ENCODE assay signal across 1 fruit fly cellular context in genomic region chr2L:8403286-8404270, dm6.
A peak's percentile ranks its signal among the peaks of the same experiment; 100 is the strongest.
TF ChIP-seq lines count a peak whose summit lies in the region.

Gene emb (plus strand): TSS chr2L:8403573.

TF ChIP-seq in whole organism, embryonic, 481 proteins besides CTCF, POLR2A, EP300 and RAD21 (continued from another document and continues in another):
- TF ChIP-seq vfl (GFP tag; optimal IDR thresholded peaks at IDR 0.05; lab: Kevin White, UChicago) (peak; percentile 34), CG14710 (tag; optimal IDR thresholded peaks at IDR 0.05; lab: Kevin White, UChicago) (peak; percentile 97), CG31365 (tag; optimal IDR thresholded peaks at IDR 0.05; lab: Kevin White, UChicago) (no peak), lov (optimal IDR thresholded peaks at IDR 0.05; lab: Kevin White, UChicago) (no peak), lov (GFP tag; IDR thresholded peaks at IDR 0.05; lab: Robert Waterston, UW) (no peak), Vsx1 (GFP tag; optimal IDR thresholded peaks at IDR 0.05; lab: Kevin White, UChicago) (no peak), CG34376 (GFP tag; optimal IDR thresholded peaks at IDR 0.05; lab: Kevin White, UChicago) (peak; percentile 24), CG9437 (GFP tag; optimal IDR thresholded peaks at IDR 0.05; lab: Kevin White, UChicago) (peak; percentile 68), cad (GFP tag; optimal IDR thresholded peaks at IDR 0.05; lab: Kevin White, UChicago) (no peak), ap (GFP tag; IDR thresholded peaks at IDR 0.05; lab: Robert Waterston, UW) (no peak), CG11456 (GFP tag; IDR thresholded peaks at IDR 0.05; lab: Robert Waterston, UW) (peak; percentile 26; the same call in 2 of the 3 replicates), Fer3 (tag; optimal IDR thresholded peaks at IDR 0.05; lab: Kevin White, UChicago) (peak; percentile 30), Elba2 (GFP tag; optimal IDR thresholded peaks at IDR 0.05; lab: Kevin White, UChicago) (peak; percentile 14), dm (GFP tag; optimal IDR thresholded peaks at IDR 0.05; lab: Kevin White, UChicago) (peak; percentile 83), wek (GFP tag; optimal IDR thresholded peaks at IDR 0.05; lab: Kevin White, UChicago) (no peak), Ravus (GFP tag; IDR thresholded peaks at IDR 0.05; lab: Robert Waterston, UW) (no peak), CG1647 (GFP tag; optimal IDR thresholded peaks at IDR 0.05; lab: Kevin White, UChicago) (peak; percentile 49), CkIIα-i1 (GFP tag; IDR thresholded peaks at IDR 0.05; lab: Robert Waterston, UW) (no peak), C15 (GFP tag; IDR thresholded peaks at IDR 0.05; lab: Robert Waterston, UW) (no peak), Awh (GFP tag; IDR thresholded peaks at IDR 0.05; lab: Robert Waterston, UW) (no peak), pnt (GFP tag; optimal IDR thresholded peaks at IDR 0.05; lab: Kevin White, UChicago) (no peak), exex (tag; optimal IDR thresholded peaks at IDR 0.05; lab: Kevin White, UChicago) (no peak), CG12071 (GFP tag; optimal IDR thresholded peaks at IDR 0.05; lab: Kevin White, UChicago) (no peak), HmgD (GFP tag; optimal IDR thresholded peaks at IDR 0.05; lab: Kevin White, UChicago) (peak; percentile 90), bowl (GFP tag; IDR thresholded peaks at IDR 0.05; lab: Robert Waterston, UW) (no peak), CG7786 (GFP tag; optimal IDR thresholded peaks at IDR 0.05; lab: Kevin White, UChicago) (peak; percentile 50), sqz (GFP tag; optimal IDR thresholded peaks at IDR 0.05; lab: Kevin White, UChicago) (peak; percentile 67), Camta (GFP tag; optimal IDR thresholded peaks at IDR 0.05; lab: Kevin White, UChicago) (no peak), CG7963 (GFP tag; IDR thresholded peaks at IDR 0.05; lab: Robert Waterston, UW; ENCODE audit: partially characterized antibody) (peak; percentile 99), chn (GFP tag; optimal IDR thresholded peaks at IDR 0.05; lab: Kevin White, UChicago) (peak; percentile 52), CG12219 (GFP tag; optimal IDR thresholded peaks at IDR 0.05; lab: Kevin White, UChicago) (peak; percentile 0), CG8944 (GFP tag; optimal IDR thresholded peaks at IDR 0.05; lab: Kevin White, UChicago) (no peak), Spps (tag; optimal IDR thresholded peaks at IDR 0.05; lab: Kevin White, UChicago) (no peak), CG4730 (GFP tag; IDR thresholded peaks at IDR 0.05; lab: Robert Waterston, UW) (no peak), H15 (GFP tag; IDR thresholded peaks at IDR 0.05; lab: Robert Waterston, UW) (no peak), kay (GFP tag; optimal IDR thresholded peaks at IDR 0.05; lab: Kevin White, UChicago) (no peak), CG17328 (GFP tag; IDR thresholded peaks at IDR 0.05; lab: Robert Waterston, UW) (0 out of 2 replicates have a peak, but pooled peaks have one; percentile 24), CG10654 (GFP tag; optimal IDR thresholded peaks at IDR 0.05; lab: Kevin White, UChicago) (peak; percentile 7), CG4617 (GFP tag; optimal IDR thresholded peaks at IDR 0.05; lab: Kevin White, UChicago; ENCODE audit: borderline replicate concordance) (peak; percentile 61), chm (GFP tag; IDR thresholded peaks at IDR 0.05; lab: Robert Waterston, UW) (peak; percentile 17; the same call in 1 of the 2 replicates), CG4360 (GFP tag; IDR thresholded peaks at IDR 0.05; lab: Robert Waterston, UW) (no peak), CG1792 (GFP tag; optimal IDR thresholded peaks at IDR 0.05; lab: Kevin White, UChicago) (peak; percentile 32), Ada2b (GFP tag; IDR thresholded peaks at IDR 0.05; lab: Robert Waterston, UW) (no peak), CG4404 (GFP tag; IDR thresholded peaks at IDR 0.05; lab: Robert Waterston, UW) (no peak), psq (GFP tag; optimal IDR thresholded peaks at IDR 0.05; lab: Kevin White, UChicago) (peak; percentile 19), Neu2 (GFP tag; optimal IDR thresholded peaks at IDR 0.05; lab: Kevin White, UChicago; ENCODE audit: borderline replicate concordance) (no peak), sim (GFP tag; IDR thresholded peaks at IDR 0.05; lab: Robert Waterston, UW) (no peak), CG2875 (GFP tag; optimal IDR thresholded peaks at IDR 0.05; lab: Kevin White, UChicago) (no peak), CG4707 (GFP tag; optimal IDR thresholded peaks at IDR 0.05; lab: Kevin White, UChicago) (no peak), sd (tag; optimal IDR thresholded peaks at IDR 0.05; lab: Kevin White, UChicago) (no peak), CG10543 (GFP tag; optimal IDR thresholded peaks at IDR 0.05; lab: Kevin White, UChicago) (no peak), CG7745 (tag; optimal IDR thresholded peaks at IDR 0.05; lab: Kevin White, UChicago) (no peak), yki (optimal IDR thresholded peaks at IDR 0.05; lab: Kevin White, UChicago) (no peak), CG7372 (GFP tag; IDR thresholded peaks at IDR 0.05; lab: Robert Waterston, UW) (no peak), CG1832 (GFP tag; optimal IDR thresholded peaks at IDR 0.05; lab: Kevin White, UChicago) (no peak), HHEX (GFP tag; optimal IDR thresholded peaks at IDR 0.05; lab: Kevin White, UChicago) (no peak), CG6654 (GFP tag; optimal IDR thresholded peaks at IDR 0.05; lab: Kevin White, UChicago) (no peak), Dbx (GFP tag; IDR thresholded peaks at IDR 0.05; lab: Robert Waterston, UW) (0 out of 3 replicates have a peak, but pooled peaks have one; percentile 57), pzg (GFP tag; optimal IDR thresholded peaks at IDR 0.05; lab: Kevin White, UChicago) (peak; percentile 97), Scr (GFP tag; IDR thresholded peaks at IDR 0.05; lab: Robert Waterston, UW; ENCODE audit: partially characterized antibody) (peak; percentile 94), CG11560 (tag; IDR thresholded peaks at IDR 0.05; lab: Robert Waterston, UW) (peak; percentile 99), en (GFP tag; optimal IDR thresholded peaks at IDR 0.05; lab: Kevin White, UChicago) (no peak), CG42726 (GFP tag; IDR thresholded peaks at IDR 0.05; lab: Robert Waterston, UW; ENCODE audit: partially characterized antibody) (peak; percentile 88), unc-4 (GFP tag; IDR thresholded peaks at IDR 0.05; lab: Robert Waterston, UW; ENCODE audit: partially characterized antibody) (peak; percentile 87), YL-1 (GFP tag; optimal IDR thresholded peaks at IDR 0.05; lab: Kevin White, UChicago) (peak; percentile 85), Abd-B (GFP tag; optimal IDR thresholded peaks at IDR 0.05; lab: Kevin White, UChicago) (no peak), dpn (GFP tag; optimal IDR thresholded peaks at IDR 0.05; lab: Kevin White, UChicago) (peak; percentile 36 to 50), jing (GFP tag; optimal IDR thresholded peaks at IDR 0.05; lab: Kevin White, UChicago) (no peak), ems (GFP tag; optimal IDR thresholded peaks at IDR 0.05; lab: Kevin White, UChicago) (peak; percentile 41), inv (GFP tag; IDR thresholded peaks at IDR 0.05; lab: Robert Waterston, UW; ENCODE audit: partially characterized antibody) (peak; percentile 90), CrebB (tag; optimal IDR thresholded peaks at IDR 0.05; lab: Kevin White, UChicago) (peak; percentile 33), Doc2 (GFP tag; IDR thresholded peaks at IDR 0.05; lab: Robert Waterston, UW) (no peak), ERR (GFP tag; optimal IDR thresholded peaks at IDR 0.05; lab: Kevin White, UChicago) (no peak), CG9215 (GFP tag; IDR thresholded peaks at IDR 0.05; lab: Robert Waterston, UW) (peak; percentile 17; the same call in 1 of the 2 replicates), Bteb2 (GFP tag; optimal IDR thresholded peaks at IDR 0.05; lab: Kevin White, UChicago) (peak; percentile 14), CoRest (tag; optimal IDR thresholded peaks at IDR 0.05; lab: Kevin White, UChicago) (no peak), al (GFP tag; IDR thresholded peaks at IDR 0.05; lab: Robert Waterston, UW) (peak; percentile 37; the same call in 1 of the 2 replicates), grn (GFP tag; optimal IDR thresholded peaks at IDR 0.05; lab: Kevin White, UChicago) (no peak), ac (GFP tag; optimal IDR thresholded peaks at IDR 0.05; lab: Kevin White, UChicago) (no peak), Dip3 (GFP tag; optimal IDR thresholded peaks at IDR 0.05; lab: Kevin White, UChicago) (no peak), fd102C (GFP tag; optimal IDR thresholded peaks at IDR 0.05; lab: Kevin White, UChicago) (no peak), CG8290 (GFP tag; optimal IDR thresholded peaks at IDR 0.05; lab: Kevin White, UChicago) (peak; percentile 95), CG8290 (tag; optimal IDR thresholded peaks at IDR 0.05; lab: Kevin White, UChicago) (peak in 1 of 2 experiments; percentile 93), ken (GFP tag; IDR thresholded peaks at IDR 0.05; lab: Robert Waterston, UW) (no peak), CG13123 (GFP tag; optimal IDR thresholded peaks at IDR 0.05; lab: Kevin White, UChicago) (no peak), CG6683 (GFP tag; optimal IDR thresholded peaks at IDR 0.05; lab: Kevin White, UChicago) (no peak), sens (GFP tag; lab: Kevin White, UChicago) (peak; percentile 88), rib (GFP tag; IDR thresholded peaks at IDR 0.05; lab: Robert Waterston, UW) (peak; percentile 75), Dip2 (GFP tag; IDR thresholded peaks at IDR 0.05; lab: Robert Waterston, UW) (no peak), CG14050 (GFP tag; IDR thresholded peaks at IDR 0.05; lab: Robert Waterston, UW) (no peak), pfk (GFP tag; optimal IDR thresholded peaks at IDR 0.05; lab: Kevin White, UChicago) (no peak), nau (GFP tag; optimal IDR thresholded peaks at IDR 0.05; lab: Kevin White, UChicago) (no peak), CG10209 (GFP tag; optimal IDR thresholded peaks at IDR 0.05; lab: Kevin White, UChicago) (peak; percentile 13), CG34422 (GFP tag; IDR thresholded peaks at IDR 0.05; lab: Robert Waterston, UW) (peak; percentile 79; the same call in 1 of the 3 replicates), CG12155 (GFP tag; optimal IDR thresholded peaks at IDR 0.05; lab: Kevin White, UChicago) (peak; percentile 28), run (tag; optimal IDR thresholded peaks at IDR 0.05; lab: Kevin White, UChicago) (no peak), CG3995 (GFP tag; optimal IDR thresholded peaks at IDR 0.05; lab: Kevin White, UChicago) (peak; percentile 47), CG11093 (GFP tag; IDR thresholded peaks at IDR 0.05; lab: Robert Waterston, UW) (no peak), CG14667 (GFP tag; IDR thresholded peaks at IDR 0.05; lab: Robert Waterston, UW) (no peak), NC2α (GFP tag; optimal IDR thresholded peaks at IDR 0.05; lab: Kevin White, UChicago) (no peak), HmgZ (tag; optimal IDR thresholded peaks at IDR 0.05; lab: Kevin White, UChicago) (peak; percentile 66), cwo (GFP tag; optimal IDR thresholded peaks at IDR 0.05; lab: Kevin White, UChicago) (no peak), onecut (GFP tag; IDR thresholded peaks at IDR 0.05; lab: Robert Waterston, UW) (peak; percentile 1; the same call in 1 of the 2 replicates), CG3847 (GFP tag; IDR thresholded peaks at IDR 0.05; lab: Robert Waterston, UW) (peak; percentile 59), CG14965 (GFP tag; optimal IDR thresholded peaks at IDR 0.05; lab: Kevin White, UChicago; ENCODE audit: borderline replicate concordance) (no peak), CG17186 (GFP tag; optimal IDR thresholded peaks at IDR 0.05; lab: Kevin White, UChicago) (peak; percentile 35), esg (GFP tag; conservative IDR thresholded peaks at IDR 0.05; lab: Robert Waterston, UW) (no peak), CG30020 (tag; optimal IDR thresholded peaks at IDR 0.05; lab: Kevin White, UChicago) (peak; percentile 71), chinmo (GFP tag; IDR thresholded peaks at IDR 0.05; lab: Robert Waterston, UW; ENCODE audit: partially characterized antibody) (peak; percentile 98), Side (GFP tag; optimal IDR thresholded peaks at IDR 0.05; lab: Kevin White, UChicago) (no peak), CG2129 (GFP tag; IDR thresholded peaks at IDR 0.05; lab: Robert Waterston, UW; ENCODE audit: partially characterized antibody) (peak; percentile 67; the same call in 1 of the 2 replicates), hb (GFP tag; IDR thresholded peaks at IDR 0.05; lab: Robert Waterston, UW; ENCODE audit: partially characterized antibody) (peak; percentile 99), MESR4 (GFP tag; optimal IDR thresholded peaks at IDR 0.05; lab: Kevin White, UChicago) (peak; percentile 95), pb (GFP tag; optimal IDR thresholded peaks at IDR 0.05; lab: Kevin White, UChicago) (peak; percentile 36), z (GFP tag; IDR thresholded peaks at IDR 0.05; lab: Robert Waterston, UW) (no peak), ara (GFP tag; IDR thresholded peaks at IDR 0.05; lab: Robert Waterston, UW) (peak; percentile 42; the same call in 1 of the 2 replicates), CG12659 (GFP tag; optimal IDR thresholded peaks at IDR 0.05; lab: Kevin White, UChicago) (peak; percentile 93), CG3163 (GFP tag; optimal IDR thresholded peaks at IDR 0.05; lab: Kevin White, UChicago) (peak; percentile 24), bcd (GFP tag; optimal IDR thresholded peaks at IDR 0.05; lab: Kevin White, UChicago) (peak; percentile 68), unpg (GFP tag; optimal IDR thresholded peaks at IDR 0.05; lab: Kevin White, UChicago) (no peak), CG7839 (tag; optimal IDR thresholded peaks at IDR 0.05; lab: Kevin White, UChicago) (no peak), gcm2 (GFP tag; optimal IDR thresholded peaks at IDR 0.05; lab: Kevin White, UChicago) (peak; percentile 26), Sry-β (GFP tag; optimal IDR thresholded peaks at IDR 0.05; lab: Kevin White, UChicago) (peak; percentile 3), CG18619 (GFP tag; optimal IDR thresholded peaks at IDR 0.05; lab: Kevin White, UChicago) (peak; percentile 15), ato (GFP tag; IDR thresholded peaks at IDR 0.05; lab: Robert Waterston, UW; ENCODE audit: partially characterized antibody) (peak; percentile 99), bigmax (GFP tag; optimal IDR thresholded peaks at IDR 0.05; lab: Kevin White, UChicago) (no peak), lola (GFP tag; optimal IDR thresholded peaks at IDR 0.05; lab: Kevin White, UChicago) (peak in 1 of 3 experiments; percentile 38), nom (GFP tag; optimal IDR thresholded peaks at IDR 0.05; lab: Kevin White, UChicago) (peak; percentile 91), CG12236 (GFP tag; optimal IDR thresholded peaks at IDR 0.05; lab: Kevin White, UChicago) (peak; percentile 38), CG2712 (tag; optimal IDR thresholded peaks at IDR 0.05; lab: Kevin White, UChicago) (peak; percentile 68), Rfx (GFP tag; IDR thresholded peaks at IDR 0.05; lab: Robert Waterston, UW) (peak; percentile 69), mld (GFP tag; IDR thresholded peaks at IDR 0.05; lab: Robert Waterston, UW; ENCODE audit: partially characterized antibody) (peak; percentile 99)
